Worm (Caenorhabditis elegans) whole organism, L3 larva: ENCODE data around the gene F55G7.3.

Experiments used
- R02D3.7 ChIP-seq: fragments of 150-350 bp; optimal IDR thresholded peaks from 2 replicates; lab custom pipeline; 2014; ENCODE audit warnings: missing biosample characterization, missing genetic modification characterization
- aly-2 ChIP-seq: fragments of 150-350 bp; optimal IDR thresholded peaks from 2 replicates; lab custom pipeline; 2014; ENCODE audit warnings: missing biosample characterization, missing genetic modification characterization
- ama-1 ChIP-seq: fragments of 150-350 bp; optimal IDR thresholded peaks from 2 replicates; lab custom pipeline; 2018
- ceh-28 ChIP-seq: fragments of 150-350 bp; optimal IDR thresholded peaks from 2 replicates; lab custom pipeline; 2014; ENCODE audit warnings: missing biosample characterization, missing genetic modification reagents, missing genetic modification characterization
- ceh-9 ChIP-seq: sonication (generic microtip); optimal IDR thresholded peaks from 2 replicates; lab custom pipeline; 2018; ENCODE audit warnings: missing biosample characterization, missing genetic modification characterization
- daf-12 ChIP-seq: fragments of 150-350 bp; optimal IDR thresholded peaks from 2 replicates; lab custom pipeline; 2014; ENCODE audit warnings: missing biosample characterization, missing genetic modification reagents, missing genetic modification characterization
- egl-27 ChIP-seq: sonication (generic microtip); optimal IDR thresholded peaks from 4 replicates; lab custom pipeline; 2017; ENCODE audit warnings: missing biosample characterization, missing genetic modification reagents, missing genetic modification characterization
- egl-5 ChIP-seq: fragments of 150-350 bp; optimal IDR thresholded peaks from 2 replicates; lab custom pipeline; 2017; ENCODE audit warnings: missing biosample characterization, missing genetic modification reagents, missing genetic modification characterization, inconsistent platforms
- elt-1 ChIP-seq: fragments of 150-350 bp; optimal IDR thresholded peaks from 2 replicates; lab custom pipeline; 2014; ENCODE audit warnings: missing biosample characterization, missing genetic modification characterization
- elt-2 ChIP-seq: sonication (generic microtip); optimal IDR thresholded peaks from 2 replicates; lab custom pipeline; 2016; ENCODE audit warnings: missing genetic modification reagents, mild to moderate bottlenecking, missing genetic modification characterization, missing compliant biosample characterization
- elt-3 ChIP-seq, 3 experiments: fragments of 150-350 bp in 1 of 3; sonication (generic microtip) in 2 of 3; optimal IDR thresholded peaks; 2 replicates in 2 of 3; 4 replicates in 1 of 3; lab custom pipeline; 2014 to 2017; ENCODE audit warnings: missing biosample characterization in 3 of 3, missing genetic modification characterization in 3 of 3
- eor-1 ChIP-seq, 2 experiments: fragments of 150-350 bp; optimal IDR thresholded peaks; 2 replicates each; lab custom pipeline; 2014 to 2018; ENCODE audit warnings: missing biosample characterization in 2 of 2, missing genetic modification characterization in 2 of 2
- fkh-2 ChIP-seq: fragments of 150-350 bp; optimal IDR thresholded peaks from 2 replicates; lab custom pipeline; 2014; ENCODE audit warnings: missing biosample characterization, missing genetic modification reagents, missing genetic modification characterization
- fos-1 ChIP-seq: fragments of 150-350 bp; optimal IDR thresholded peaks from 2 replicates; lab custom pipeline; 2014; ENCODE audit warnings: missing biosample characterization, missing genetic modification characterization
- lin-15B ChIP-seq: fragments of 150-350 bp; optimal IDR thresholded peaks from 2 replicates; lab custom pipeline; 2014; ENCODE audit warnings: missing biosample characterization, missing genetic modification characterization
- lin-39 ChIP-seq: fragments of 150-350 bp; optimal IDR thresholded peaks from 2 replicates; lab custom pipeline; 2018; ENCODE audit warnings: missing biosample characterization, missing genetic modification reagents, missing genetic modification characterization
- lsy-12 ChIP-seq: sonication (generic microtip); optimal IDR thresholded peaks from 2 replicates; lab custom pipeline; 2016; ENCODE audit warnings: mild to moderate bottlenecking, missing genetic modification characterization, missing compliant biosample characterization
- mdl-1 ChIP-seq: fragments of 150-350 bp; optimal IDR thresholded peaks from 2 replicates; lab custom pipeline; 2014; ENCODE audit warnings: missing biosample characterization, missing genetic modification characterization
- mml-1 ChIP-seq: fragments of 150-350 bp; sonication (generic microtip); optimal IDR thresholded peaks from 3 replicates; lab custom pipeline; 2014; ENCODE audit warnings: missing biosample characterization, missing genetic modification characterization
- nhr-11 ChIP-seq: fragments of 150-350 bp; optimal IDR thresholded peaks from 2 replicates; lab custom pipeline; 2014; ENCODE audit warnings: missing biosample characterization, missing genetic modification characterization
- nhr-12 ChIP-seq: fragments of 150-350 bp; optimal IDR thresholded peaks from 2 replicates; lab custom pipeline; 2014; ENCODE audit warnings: missing biosample characterization, missing genetic modification characterization
- nhr-23 ChIP-seq: fragments of 150-350 bp; optimal IDR thresholded peaks from 2 replicates; lab custom pipeline; 2014; ENCODE audit warnings: missing biosample characterization, missing genetic modification reagents, missing genetic modification characterization
- nhr-67 ChIP-seq: fragments of 150-350 bp; optimal IDR thresholded peaks from 2 replicates; lab custom pipeline; 2014; ENCODE audit warnings: missing biosample characterization, missing genetic modification characterization
- nhr-76 ChIP-seq: fragments of 150-350 bp; sonication (generic microtip); optimal IDR thresholded peaks from 5 replicates; lab custom pipeline; 2014; ENCODE audit warnings: missing biosample characterization, missing genetic modification characterization
- nhr-77 ChIP-seq: fragments of 150-350 bp; optimal IDR thresholded peaks from 2 replicates; lab custom pipeline; 2014; ENCODE audit warnings: missing biosample characterization, missing genetic modification characterization
- pha-4 ChIP-seq: fragments of 150-350 bp; optimal IDR thresholded peaks from 2 replicates; lab custom pipeline; 2014; ENCODE audit warnings: missing biosample characterization, missing genetic modification reagents, missing genetic modification characterization
- pqm-1 ChIP-seq: fragments of 150-350 bp; optimal IDR thresholded peaks from 2 replicates; lab custom pipeline; 2017; ENCODE audit warnings: missing biosample characterization, missing genetic modification characterization, inconsistent platforms
- sea-2 ChIP-seq: fragments of 150-350 bp; sonication (generic microtip); optimal IDR thresholded peaks from 4 replicates; lab custom pipeline; 2014; ENCODE audit warnings: missing biosample characterization, missing genetic modification reagents, missing genetic modification characterization
- skn-1 ChIP-seq: fragments of 150-350 bp; optimal IDR thresholded peaks from 2 replicates; lab custom pipeline; 2014; ENCODE audit warnings: missing biosample characterization, missing genetic modification characterization
- snpc-4 ChIP-seq: fragments of 150-350 bp; optimal IDR thresholded peaks from 2 replicates; lab custom pipeline; 2014; ENCODE audit warnings: missing biosample characterization, missing genetic modification characterization
- tbx-2 ChIP-seq: sonication (generic microtip); optimal IDR thresholded peaks from 2 replicates; lab custom pipeline; 2016; ENCODE audit warnings: mild to moderate bottlenecking, missing genetic modification characterization, missing compliant biosample characterization
- unc-39 ChIP-seq: sonication (generic microtip); optimal IDR thresholded peaks from 4 replicates; lab custom pipeline; 2017; ENCODE audit warnings: missing biosample characterization, missing genetic modification characterization
- zag-1 ChIP-seq: fragments of 150-350 bp; optimal IDR thresholded peaks from 2 replicates; lab custom pipeline; 2014; ENCODE audit warnings: missing biosample characterization, missing genetic modification characterization
- ztf-4 ChIP-seq: fragments of 150-350 bp; optimal IDR thresholded peaks from 2 replicates; lab custom pipeline; 2014; ENCODE audit warnings: missing biosample characterization, missing genetic modification characterization

F55G7.3 gene

DNA sequence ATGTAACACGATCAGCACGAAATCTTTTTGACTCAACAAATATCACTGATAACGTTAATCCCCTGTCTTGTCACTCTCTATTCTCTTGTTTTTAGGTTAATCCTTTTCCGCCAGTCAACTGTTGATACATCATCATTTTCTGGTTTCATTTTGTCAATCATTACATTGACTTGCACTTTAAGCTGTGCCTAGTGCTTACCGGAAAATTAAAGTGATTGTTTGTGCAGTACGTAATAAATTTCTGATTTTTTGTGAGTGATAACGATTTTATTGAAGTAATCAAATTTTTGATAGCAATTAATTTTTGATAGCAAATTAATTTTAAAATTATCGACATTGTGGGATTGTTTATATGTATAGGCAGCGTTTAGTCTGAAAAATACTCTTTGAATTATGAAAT is 32.7 kb downstream of the F55G7.3 start:
- TF ChIP-seq pqm-1 (tag; lab: Kevin White, UChicago) (peak; percentile 80), pha-4 (tag; lab: Kevin White, UChicago) (peak; percentile 37), skn-1 (tag; lab: Kevin White, UChicago) (peak; percentile 7), lsy-12 (tag; lab: Kevin White, UChicago) (no peak), elt-3 (tag; optimal IDR thresholded peaks at IDR 0.05; lab: Kevin White, UChicago) (no peak), elt-2 (peak; percentile 89), mdl-1 (tag; lab: Kevin White, UChicago) (no peak)

DNA sequence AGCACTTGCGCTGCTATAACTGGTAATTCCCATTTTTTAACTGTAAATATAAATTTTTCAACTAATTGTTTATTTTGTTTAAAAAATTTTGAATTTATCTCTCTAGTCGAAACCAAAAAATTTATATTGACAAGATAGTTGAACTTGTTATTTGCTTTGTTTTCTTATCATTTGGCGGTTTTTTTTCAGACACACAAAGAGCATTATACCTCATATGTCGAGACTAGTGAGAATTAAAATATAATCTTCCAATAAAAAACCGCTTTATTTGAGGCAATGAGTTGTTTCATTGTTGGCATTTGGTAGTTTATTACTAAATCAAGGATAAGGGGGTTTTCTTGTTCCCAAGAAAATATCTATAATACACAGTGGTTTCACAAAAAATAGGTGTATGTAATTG is 33.6 kb downstream of the F55G7.3 start:
- TF ChIP-seq pha-4 (tag; lab: Kevin White, UChicago) (peak; percentile 41), elt-2 (peak; percentile 56), nhr-77 (tag; lab: Kevin White, UChicago) (no peak), nhr-67 (tag; lab: Kevin White, UChicago) (no peak), snpc-4 (tag; lab: Kevin White, UChicago) (no peak)

ce11 chrX:11907263-11907662 is 34.6 kb downstream of the F55G7.3 start, which contains the start of gene Y62H9A.11:
TSS of gene Y62H9A.11 (minus strand) at chrX:11907363.
- no peak for TF ChIP-seq elt-1
- TF ChIP-seq lsy-12 (tag; lab: Kevin White, UChicago), result no peak
- no peak for TF ChIP-seq sea-2 (GFP tag; lab: Kevin White, UChicago)
- no peak for TF ChIP-seq nhr-67 (tag; lab: Kevin White, UChicago)
- TF ChIP-seq ceh-9 (tag; lab: Kevin White, UChicago), result no peak
- TF ChIP-seq mml-1 (tag; lab: Kevin White, UChicago), result no peak
- TF ChIP-seq unc-39, result no peak
- no peak for TF ChIP-seq daf-12 (tag; lab: Kevin White, UChicago)

DNA sequence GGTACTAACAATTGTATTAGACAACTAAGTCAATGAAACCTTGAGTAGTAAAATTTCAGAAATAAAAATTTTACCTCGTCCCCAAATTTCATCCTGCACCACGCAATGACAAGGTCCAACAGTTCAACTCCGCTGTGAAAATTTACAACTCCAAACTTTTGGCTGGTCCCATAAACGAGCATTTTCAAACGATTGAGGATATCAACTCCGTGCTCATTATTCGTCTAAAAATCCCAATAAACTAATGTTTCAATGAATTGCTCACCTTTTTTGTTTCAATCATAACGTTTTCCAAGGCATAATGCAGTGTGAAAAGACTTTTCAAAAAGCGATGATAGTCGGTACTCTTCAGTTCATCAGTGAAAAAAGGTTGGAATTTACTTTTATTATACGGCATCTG is 35.2 kb downstream of the F55G7.3 start:
- TF ChIP-seq egl-27 (tag; lab: Kevin White, UChicago) (no peak), nhr-67 (tag; lab: Kevin White, UChicago) (no peak), daf-12 (tag; lab: Kevin White, UChicago) (no peak), R02D3.7 (tag; lab: Kevin White, UChicago) (no peak), nhr-77 (tag; lab: Kevin White, UChicago) (no peak), skn-1 (tag; lab: Kevin White, UChicago) (no peak), aly-2 (tag; lab: Kevin White, UChicago) (no peak), nhr-23 (tag; lab: Kevin White, UChicago) (no peak), fkh-2 (tag; lab: Kevin White, UChicago) (no peak), ama-1 (lab: Kevin White, UChicago) (no peak), ztf-4 (no peak), lin-15B (tag; lab: Kevin White, UChicago) (no peak), pha-4 (tag; lab: Kevin White, UChicago) (no peak)

DNA sequence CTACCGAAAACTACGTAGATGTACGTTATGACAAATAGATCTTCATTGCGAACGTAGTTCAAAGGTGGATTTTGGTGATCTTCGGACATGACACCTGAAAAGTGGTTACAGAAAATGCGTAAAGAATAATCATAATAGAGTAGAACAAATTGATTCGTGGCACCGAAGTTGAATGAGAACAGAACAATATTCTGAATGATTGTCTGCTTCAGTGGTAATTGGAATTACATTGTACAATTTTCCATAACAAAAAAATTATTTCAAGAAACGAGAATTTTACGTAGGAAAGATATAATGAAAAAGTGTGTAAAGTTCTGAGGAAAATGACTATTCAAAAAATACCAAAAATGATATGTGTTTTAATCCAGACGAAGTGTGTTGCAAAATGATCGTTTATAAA is 39.2 kb downstream of the F55G7.3 start, which contains the start of gene Y62H9A.10:
Gene Y62H9A.10 (minus strand): TSS at position 101 of the 400 bp plus-strand sequence.
- no peak for TF ChIP-seq eor-1 (tag; optimal IDR thresholded peaks at IDR 0.05; lab: Kevin White, UChicago)
- TF ChIP-seq elt-1, result no peak
- TF ChIP-seq tbx-2 (tag; lab: Kevin White, UChicago), result no peak
- TF ChIP-seq egl-27 (tag; lab: Kevin White, UChicago), result no peak
- TF ChIP-seq daf-12 (tag; lab: Kevin White, UChicago), result no peak
- TF ChIP-seq fos-1 (tag; lab: Kevin White, UChicago), result no peak
- TF ChIP-seq nhr-11 (tag; lab: Kevin White, UChicago), result no peak
- no peak for TF ChIP-seq nhr-12 (tag; lab: Kevin White, UChicago)
- TF ChIP-seq mdl-1 (tag; lab: Kevin White, UChicago), result no peak
- no peak for TF ChIP-seq ceh-28 (tag; lab: Kevin White, UChicago)
- no peak for TF ChIP-seq sea-2 (GFP tag; lab: Kevin White, UChicago)
- TF ChIP-seq nhr-76 (tag; lab: Kevin White, UChicago), result no peak
- TF ChIP-seq zag-1 (tag; lab: Kevin White, UChicago), result no peak
- no peak for TF ChIP-seq fkh-2 (tag; lab: Kevin White, UChicago)

DNA sequence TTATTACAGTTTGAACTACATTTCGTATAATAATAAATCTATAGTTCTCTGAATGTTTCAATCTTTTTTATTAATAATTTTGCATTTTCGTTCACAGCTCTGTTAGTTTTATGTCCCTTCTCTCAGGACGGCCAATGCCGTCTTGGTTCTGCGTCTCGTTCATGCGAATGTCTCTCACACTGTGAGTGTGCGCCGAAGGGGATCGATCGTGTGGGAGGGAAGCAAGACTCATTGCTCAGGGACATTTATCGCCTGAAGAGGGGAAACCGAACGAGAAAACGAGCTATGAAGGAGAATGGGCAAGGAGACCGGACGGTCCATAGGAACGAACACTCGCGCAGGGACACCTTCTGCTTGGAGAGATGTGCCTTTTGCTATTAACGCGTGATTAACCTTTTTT is 42.8 kb downstream of the F55G7.3 start:
- TF ChIP-seq lin-39 (tag; lab: Kevin White, UChicago) (peak; percentile 54), egl-27 (tag; lab: Kevin White, UChicago) (no peak), ceh-9 (tag; lab: Kevin White, UChicago) (no peak), ceh-28 (tag; lab: Kevin White, UChicago) (peak; percentile 72), fos-1 (tag; lab: Kevin White, UChicago) (no peak), nhr-23 (tag; lab: Kevin White, UChicago) (no peak), egl-5 (no peak)
- TF ChIP-seq, all 47 proteins: peak for 2
